Fruit fly (Drosophila melanogaster) whole organism, adult: ENCODE data around the gene CG2201.
A peak's percentile ranks its signal among the peaks of the same experiment; 100 is the strongest.

ENCODE experiments used
- CG14711 ChIP-seq: fragments of 200-800 bp; sonication (Bioruptor generic); optimal IDR thresholded peaks from 2 replicates; lab custom pipeline; 2018; ENCODE audit warnings: missing biosample characterization, mild to moderate bottlenecking, missing genetic modification characterization, moderate library complexity
- cic ChIP-seq: fragments of 200-800 bp; sonication (Bioruptor generic); optimal IDR thresholded peaks from 2 replicates; lab custom pipeline; 2017; ENCODE audit warnings: missing biosample characterization, mild to moderate bottlenecking, missing genetic modification characterization, moderate library complexity

DNA sequence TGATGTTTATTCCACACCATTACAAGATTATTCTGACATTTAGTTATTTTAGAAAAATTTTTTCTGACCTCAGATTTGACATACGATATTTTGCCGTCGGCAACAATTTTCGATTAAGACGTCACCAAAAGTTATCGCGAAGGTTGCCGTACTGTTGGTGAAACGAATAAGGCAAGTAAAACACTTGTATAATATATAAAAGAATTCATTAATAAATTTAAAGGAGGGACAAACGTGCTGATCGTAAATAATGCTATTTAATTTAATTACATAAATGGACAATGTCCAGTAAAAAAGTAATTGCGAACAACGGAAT is 550 bp upstream of the CG2201 start:
- peak; percentile 48 for TF ChIP-seq CG14711 (tag; lab: Kevin White, UChicago)
- TF ChIP-seq cic (GFP tag; lab: Kevin White, UChicago): no peak
